Worm (Caenorhabditis elegans): Measurements from ENCODE around the gene ZK892.4.

ZK892.4 gene

ce11 chrII:10040834-10041233 is 34.5 kb downstream of the ZK892.4 start, which contains the start of gene ogr-2:
Gene ogr-2 (plus strand): TSS chrII:10041134.
- TF ChIP-seq pes-1 (GFP tag; IDR thresholded peaks at IDR 0.05) (no peak), scrt-1 (GFP tag; IDR thresholded peaks at IDR 0.05) (no peak), hmg-4 (GFP tag; optimal IDR thresholded peaks at IDR 0.05) (no peak), B0310.2 (tag; optimal IDR thresholded peaks at IDR 0.05) (no peak), tra-4 (tag; optimal IDR thresholded peaks at IDR 0.05) (no peak), flt-1 (GFP tag; IDR thresholded peaks at IDR 0.05) (no peak), ama-1 (optimal IDR thresholded peaks at IDR 0.05) (no peak), ets-7 (tag; optimal IDR thresholded peaks at IDR 0.05) (no peak), aly-1 (tag; optimal IDR thresholded peaks at IDR 0.05) (no peak), tbx-37 (GFP tag; conservative IDR thresholded peaks at IDR 0.05) (no peak), tbx-11 (GFP tag; IDR thresholded peaks at IDR 0.05) (no peak), sea-1 (GFP tag; conservative IDR thresholded peaks at IDR 0.05) (no peak), F13C5.2 (tag; optimal IDR thresholded peaks at IDR 0.05) (no peak), hnd-1 (tag; optimal IDR thresholded peaks at IDR 0.05) (no peak), hmbx-1 (tag; optimal IDR thresholded peaks at IDR 0.05) (no peak), ceh-36 (tag; optimal IDR thresholded peaks at IDR 0.05) (no peak)

- TF ChIP-seq hmg-4 (GFP tag; optimal IDR thresholded peaks at IDR 0.05) (no peak), ets-7 (tag; optimal IDR thresholded peaks at IDR 0.05) (no peak), aly-1 (tag; optimal IDR thresholded peaks at IDR 0.05) (no peak), F13C5.2 (tag; optimal IDR thresholded peaks at IDR 0.05) (peak; percentile 30), B0310.2 (tag; optimal IDR thresholded peaks at IDR 0.05) (no peak), sea-1 (GFP tag; conservative IDR thresholded peaks at IDR 0.05) (no peak)
These were observed 38.6 kb downstream of the ZK892.4 start, which contains the start of the genes F52H3.11 and bath-38 for ce11 chrII:10044961-10045360. Gene F52H3.11 (minus strand): TSS chrII:10045163. Gene bath-38 (minus strand): TSS chrII:10045270.

ce11 chrII:10045670-10046069 is 39.3 kb downstream of the ZK892.4 start:
- TF ChIP-seq sea-1 (GFP tag; conservative IDR thresholded peaks at IDR 0.05) (no peak), ama-1 (optimal IDR thresholded peaks at IDR 0.05) (no peak), tbx-11 (GFP tag; IDR thresholded peaks at IDR 0.05) (no peak), ets-7 (tag; optimal IDR thresholded peaks at IDR 0.05) (no peak), flt-1 (GFP tag; IDR thresholded peaks at IDR 0.05) (no peak), ceh-36 (tag; optimal IDR thresholded peaks at IDR 0.05) (no peak), aly-1 (tag; optimal IDR thresholded peaks at IDR 0.05) (no peak), scrt-1 (GFP tag; IDR thresholded peaks at IDR 0.05) (no peak), hmbx-1 (tag; optimal IDR thresholded peaks at IDR 0.05) (no peak), hmg-4 (GFP tag; optimal IDR thresholded peaks at IDR 0.05) (no peak), ceh-13 (GFP tag; optimal IDR thresholded peaks at IDR 0.05) (no peak), tbx-37 (GFP tag; conservative IDR thresholded peaks at IDR 0.05) (no peak), B0310.2 (tag; optimal IDR thresholded peaks at IDR 0.05) (no peak)

- no peak for TF ChIP-seq ama-1 (optimal IDR thresholded peaks at IDR 0.05)
- no peak for TF ChIP-seq sea-1 (GFP tag; conservative IDR thresholded peaks at IDR 0.05)
These were observed 42.2 kb downstream of the ZK892.4 start, which contains the start of gene flp-4 for ce11 chrII:10048568-10048967. Gene flp-4 (plus strand): TSS chrII:10048868.

- TF ChIP-seq hmg-4 (GFP tag; optimal IDR thresholded peaks at IDR 0.05) (no peak), aly-1 (tag; optimal IDR thresholded peaks at IDR 0.05) (no peak), hnd-1 (tag; optimal IDR thresholded peaks at IDR 0.05) (no peak), sea-1 (GFP tag; conservative IDR thresholded peaks at IDR 0.05) (no peak), tra-4 (tag; optimal IDR thresholded peaks at IDR 0.05) (no peak), ets-7 (tag; optimal IDR thresholded peaks at IDR 0.05) (no peak), ceh-13 (GFP tag; optimal IDR thresholded peaks at IDR 0.05) (no peak)
These were observed 45.1 kb downstream of the ZK892.4 start for ce11 chrII:10051485-10051884.

- no peak for TF ChIP-seq tbx-11 (GFP tag; IDR thresholded peaks at IDR 0.05)
- TF ChIP-seq flt-1 (GFP tag; IDR thresholded peaks at IDR 0.05): no peak
- TF ChIP-seq pes-1 (GFP tag; IDR thresholded peaks at IDR 0.05): no peak
- TF ChIP-seq F13C5.2 (tag; optimal IDR thresholded peaks at IDR 0.05): no peak
- TF ChIP-seq B0310.2 (tag; optimal IDR thresholded peaks at IDR 0.05): no peak
- TF ChIP-seq tbx-37 (GFP tag; conservative IDR thresholded peaks at IDR 0.05): no peak
- TF ChIP-seq ceh-36 (tag; optimal IDR thresholded peaks at IDR 0.05): no peak
- no peak for TF ChIP-seq hnd-1 (tag; optimal IDR thresholded peaks at IDR 0.05)
- TF ChIP-seq aly-1 (tag; optimal IDR thresholded peaks at IDR 0.05): no peak
- TF ChIP-seq ceh-13 (GFP tag; optimal IDR thresholded peaks at IDR 0.05): no peak
- no peak for TF ChIP-seq ama-1 (optimal IDR thresholded peaks at IDR 0.05)
These were observed 50.2 kb downstream of the ZK892.4 start, which contains the start of gene C18D1.2 for ce11 chrII:10056545-10057038. Gene C18D1.2 (plus strand): TSS chrII:10056988.

Measured in whole organism, early embryonic.